Worm (Caenorhabditis elegans): Measurements from ENCODE around the gene rbc-1.

The rbc-1 gene

DNA sequence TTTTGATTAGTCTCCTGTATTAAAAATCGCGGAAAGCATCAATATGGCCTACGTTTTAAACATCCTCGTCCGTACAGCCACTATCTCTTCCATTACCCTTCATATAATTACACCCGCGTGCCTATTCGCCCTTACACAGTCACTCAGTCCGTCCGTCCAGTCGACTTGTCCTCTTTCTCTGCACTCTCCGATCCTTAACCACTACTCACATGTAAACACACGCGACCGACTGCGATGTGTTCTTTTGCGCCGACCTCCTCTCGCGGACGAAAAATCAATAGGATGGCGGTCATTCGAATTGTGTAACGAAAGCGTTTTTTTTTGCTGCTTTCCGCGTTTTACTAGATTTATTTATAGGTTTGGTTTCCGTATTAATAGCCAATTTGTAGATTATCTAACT is 8.5 kb upstream of the rbc-1 start, which contains the start of gene eor-2 (continued):
- peak; percentile 86 for TF ChIP-seq pha-4 (tag; optimal IDR thresholded peaks at IDR 0.05)
- TF ChIP-seq nhr-43 (tag; optimal IDR thresholded peaks at IDR 0.05; ENCODE audit: poor library complexity, severe bottlenecking): no peak

DNA sequence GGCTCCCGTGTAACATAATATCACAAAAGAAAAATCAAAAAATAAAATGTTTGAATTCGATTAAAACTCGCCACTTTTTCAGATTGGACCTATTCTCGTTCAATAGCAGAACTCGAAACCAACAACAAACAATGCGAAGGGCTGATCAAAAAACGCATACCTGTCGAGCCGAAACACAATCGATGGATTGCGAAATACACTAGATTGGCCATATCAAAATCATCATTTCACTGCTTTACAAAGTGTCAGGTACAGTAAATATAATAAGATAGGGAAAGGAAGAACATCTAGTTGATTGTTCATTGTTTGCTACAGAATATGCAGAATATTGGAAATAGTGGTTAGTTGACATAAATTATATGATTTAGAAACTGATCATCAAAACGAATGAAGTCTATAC is 3.4 kb upstream of the rbc-1 start:
- TF ChIP-seq nhr-67 (tag; optimal IDR thresholded peaks at IDR 0.05) (no peak), fkh-10 (GFP tag; optimal IDR thresholded peaks at IDR 0.05) (no peak), fkh-2 (tag; optimal IDR thresholded peaks at IDR 0.05) (no peak)

- TF ChIP-seq lin-39 (tag; optimal IDR thresholded peaks at IDR 0.05): peak; percentile 38
- peak; percentile 24 for TF ChIP-seq lin-15B (tag; optimal IDR thresholded peaks at IDR 0.05)
- TF ChIP-seq nhr-28 (tag; optimal IDR thresholded peaks at IDR 0.05): no peak
- TF ChIP-seq nhr-76 (tag; optimal IDR thresholded peaks at IDR 0.05): no peak
- TF ChIP-seq pha-4 (tag; optimal IDR thresholded peaks at IDR 0.05): no peak
- no peak for TF ChIP-seq skn-1 (tag; optimal IDR thresholded peaks at IDR 0.05)
- no peak for TF ChIP-seq sea-2 (GFP tag; optimal IDR thresholded peaks at IDR 0.05)
- TF ChIP-seq jun-1 (tag; optimal IDR thresholded peaks at IDR 0.05): no peak
- TF ChIP-seq nhr-11 (tag; optimal IDR thresholded peaks at IDR 0.05): no peak
- TF ChIP-seq egl-5 (tag; optimal IDR thresholded peaks at IDR 0.05): no peak
- TF ChIP-seq ztf-11 (tag; optimal IDR thresholded peaks at IDR 0.05): no peak
- no peak for TF ChIP-seq ZK546.5 (tag; optimal IDR thresholded peaks at IDR 0.05)
- no peak for TF ChIP-seq nhr-237 (tag; optimal IDR thresholded peaks at IDR 0.05)
- TF ChIP-seq daf-12 (tag; optimal IDR thresholded peaks at IDR 0.05): no peak
- TF ChIP-seq tbx-2 (tag; optimal IDR thresholded peaks at IDR 0.05): no peak
- TF ChIP-seq unc-39 (tag; optimal IDR thresholded peaks at IDR 0.05): no peak
- no peak for TF ChIP-seq zag-1 (tag; optimal IDR thresholded peaks at IDR 0.05)
- TF ChIP-seq ama-1 (optimal IDR thresholded peaks at IDR 0.05): no peak
- peak; percentile 10 for TF ChIP-seq elt-2 (tag; optimal IDR thresholded peaks at IDR 0.05)
- TF ChIP-seq egl-27 (tag; optimal IDR thresholded peaks at IDR 0.05): no peak
- peak; percentile 12 for TF ChIP-seq pqm-1 (tag; optimal IDR thresholded peaks at IDR 0.05)
- TF ChIP-seq nhr-43 (tag; optimal IDR thresholded peaks at IDR 0.05; ENCODE audit: poor library complexity, severe bottlenecking): no peak
- peak; percentile 87 for TF ChIP-seq hmg-11 (tag; optimal IDR thresholded peaks at IDR 0.05)
- TF ChIP-seq R02D3.7 (tag; optimal IDR thresholded peaks at IDR 0.05): no peak
- TF ChIP-seq ceh-28 (tag; optimal IDR thresholded peaks at IDR 0.05): peak; percentile 13
- TF ChIP-seq ceh-82 (tag; optimal IDR thresholded peaks at IDR 0.05): no peak
- TF ChIP-seq ceh-16 (tag; optimal IDR thresholded peaks at IDR 0.05): no peak
- no peak for TF ChIP-seq eor-1 (tag; optimal IDR thresholded peaks at IDR 0.05)
- no peak for TF ChIP-seq ceh-9 (tag; optimal IDR thresholded peaks at IDR 0.05)
- TF ChIP-seq nhr-23 (tag; optimal IDR thresholded peaks at IDR 0.05): peak; percentile 62
- peak; percentile 61 for TF ChIP-seq nhr-25 (tag; optimal IDR thresholded peaks at IDR 0.05)
- no peak for TF ChIP-seq unc-62 (GFP tag; optimal IDR thresholded peaks at IDR 0.05)
- TF ChIP-seq fkh-2 (tag; optimal IDR thresholded peaks at IDR 0.05): no peak
- peak; percentile 2 for TF ChIP-seq snpc-4 (tag; optimal IDR thresholded peaks at IDR 0.05)
- no peak for TF ChIP-seq ztf-4 (tag; optimal IDR thresholded peaks at IDR 0.05)
- TF ChIP-seq nhr-77 (tag; optimal IDR thresholded peaks at IDR 0.05): no peak
- TF ChIP-seq elt-3 (tag; optimal IDR thresholded peaks at IDR 0.05): no peak
- TF ChIP-seq lsy-12 (tag; optimal IDR thresholded peaks at IDR 0.05): no peak
- no peak for TF ChIP-seq fkh-10 (GFP tag; optimal IDR thresholded peaks at IDR 0.05)
- no peak for TF ChIP-seq nhr-67 (tag; optimal IDR thresholded peaks at IDR 0.05)
- TF ChIP-seq elt-1 (tag; optimal IDR thresholded peaks at IDR 0.05): no peak
- no peak for TF ChIP-seq aly-2 (tag; optimal IDR thresholded peaks at IDR 0.05)
- TF ChIP-seq mml-1 (tag; optimal IDR thresholded peaks at IDR 0.05): no peak
- TF ChIP-seq fos-1 (tag; optimal IDR thresholded peaks at IDR 0.05): no peak
- no peak for TF ChIP-seq mdl-1 (tag; optimal IDR thresholded peaks at IDR 0.05)
- no peak for TF ChIP-seq nhr-12 (tag; optimal IDR thresholded peaks at IDR 0.05)
- no peak for TF ChIP-seq nfya-1 (tag; optimal IDR thresholded peaks at IDR 0.05; ENCODE audit: insufficient read depth)
Observed at ce11 chrX:14610093-14610763, 946 bp upstream of the rbc-1 start.

Data from whole organism, L3 larva.